Fruit fly (Drosophila melanogaster): ENCODE results near the gene Bdbt.

DNA sequence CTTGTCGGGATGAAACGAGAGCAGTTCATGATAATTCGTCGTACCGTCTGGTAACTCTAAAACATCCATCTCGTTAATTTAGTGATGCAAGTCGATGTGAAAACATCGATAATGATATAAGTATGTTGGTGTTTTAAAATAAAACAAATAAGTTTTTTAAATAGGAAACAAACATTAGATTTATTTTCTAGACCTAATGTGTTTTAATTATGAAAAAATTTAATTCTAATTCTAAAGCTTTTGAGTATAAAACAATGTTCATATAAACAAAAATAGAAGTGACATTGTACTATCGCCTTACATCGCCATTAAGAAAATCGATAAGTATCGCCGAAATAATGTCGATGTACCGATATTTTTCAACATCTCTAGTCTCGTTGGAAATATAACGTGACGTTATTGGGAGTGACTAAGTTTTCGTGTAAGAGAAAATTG lies 7.6 kb downstream of the Bdbt start, which contains the start of gene Rab11:
- TF ChIP-seq CG8478 (optimal IDR thresholded peaks at IDR 0.05) (no peak), CTCF (optimal IDR thresholded peaks at IDR 0.05) (no peak)
